Worm (Caenorhabditis elegans) whole organism, L2 larva: Measurements from ENCODE around the gene B0024.11.

Source experiments
- ZK546.5 ChIP-seq: sonication (generic microtip); optimal IDR thresholded peaks from 2 replicates; lab custom pipeline; 2017; ENCODE audit warnings: missing biosample characterization, missing genetic modification characterization
- egl-27 ChIP-seq: sonication (generic microtip); optimal IDR thresholded peaks from 3 replicates; lab custom pipeline; 2017; ENCODE audit warnings: missing biosample characterization, missing genetic modification reagents, missing genetic modification characterization
- lsy-2 ChIP-seq, 2 experiments: fragments of 150-350 bp in 1 of 2; sonication (generic microtip) in 1 of 2; optimal IDR thresholded peaks; 2 replicates each; lab custom pipeline; 2014 to 2017; ENCODE audit warnings: missing biosample characterization in 2 of 2, missing genetic modification characterization in 2 of 2
- nhr-11 ChIP-seq: fragments of 150-350 bp; optimal IDR thresholded peaks from 2 replicates; lab custom pipeline; 2014; ENCODE audit warnings: missing biosample characterization, missing genetic modification characterization
- nhr-21 ChIP-seq: fragments of 150-350 bp; optimal IDR thresholded peaks from 2 replicates; lab custom pipeline; 2014; ENCODE audit warnings: missing biosample characterization, missing genetic modification characterization
- skn-1 ChIP-seq: sonication (generic microtip); optimal IDR thresholded peaks from 2 replicates; lab custom pipeline; 2017; ENCODE audit warnings: missing biosample characterization, missing genetic modification characterization
- unc-39 ChIP-seq: fragments of 150-350 bp; optimal IDR thresholded peaks from 2 replicates; lab custom pipeline; 2014; ENCODE audit warnings: missing biosample characterization, missing genetic modification characterization
- ztf-1 ChIP-seq: fragments of 200-800 bp; sonication (Bioruptor generic); conservative IDR thresholded peaks from 2 replicates; pipeline ENCODE4 v1.3.6; 2022; ENCODE audit warnings: missing genetic modification characterization, missing compliant biosample characterization

- TF ChIP-seq nhr-21: no peak
- no peak for TF ChIP-seq lsy-2 (tag; optimal IDR thresholded peaks at IDR 0.05; lab: Kevin White, UChicago)
- TF ChIP-seq ZK546.5: no peak
- no peak for TF ChIP-seq nhr-11 (tag; lab: Kevin White, UChicago)
- no peak for TF ChIP-seq egl-27
- no peak for TF ChIP-seq unc-39 (tag; lab: Kevin White, UChicago)
- TF ChIP-seq skn-1 (tag; lab: Kevin White, UChicago): no peak
- no peak for TF ChIP-seq ztf-1
These were observed 38.2 kb upstream of the B0024.11 start, which contains the start of gene ceeh-2 for ce11 chrV:10357467-10357953.
